Worm (Caenorhabditis elegans): ENCODE measurements around the gene srd-42.

Gene srd-42

DNA sequence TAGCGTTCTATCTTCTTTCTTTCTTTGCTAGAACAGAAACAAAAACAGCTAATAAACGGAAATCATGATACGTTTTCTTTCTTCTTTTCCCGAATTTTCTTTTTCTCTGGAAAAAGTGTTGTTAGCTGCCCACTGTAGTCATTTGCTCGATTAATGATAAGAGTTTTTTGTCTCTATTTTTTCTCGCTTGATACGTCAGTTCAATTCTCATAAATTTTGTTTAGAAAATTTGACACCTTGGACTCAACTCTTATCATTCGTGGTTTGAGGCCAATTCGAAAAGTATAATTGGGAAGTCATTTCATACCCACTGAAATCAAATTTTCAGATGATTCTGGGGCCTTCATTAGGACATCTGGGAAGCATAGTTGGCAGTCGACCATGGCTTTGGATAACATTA, 38.6 kb upstream of the srd-42 start:
- TF ChIP-seq fos-1 (tag; optimal IDR thresholded peaks at IDR 0.05): peak; percentile 27
- TF ChIP-seq ceh-16 (tag; optimal IDR thresholded peaks at IDR 0.05): no peak

DNA sequence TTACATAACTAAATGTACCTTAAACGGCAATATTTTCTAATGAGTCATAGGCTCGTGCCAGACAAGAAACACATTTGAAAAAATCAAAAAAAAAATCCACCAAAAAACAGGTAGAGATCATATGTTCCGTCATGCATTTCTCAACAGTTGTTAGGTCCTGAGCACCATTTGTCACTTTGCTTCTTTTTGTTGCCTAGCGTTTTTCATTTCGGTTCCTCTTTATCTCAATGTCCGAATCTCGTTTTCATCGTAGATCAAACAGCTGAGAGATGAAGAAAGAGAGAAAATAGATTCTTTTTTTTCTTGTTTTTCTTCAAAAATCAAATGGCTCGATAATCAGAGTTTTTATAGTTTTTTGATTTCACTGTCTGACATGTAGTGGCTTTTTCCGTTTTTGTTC, 37.7 kb upstream of the srd-42 start:
- no peak for TF ChIP-seq nhr-23 (tag; optimal IDR thresholded peaks at IDR 0.05)
- no peak for TF ChIP-seq sma-3 (GFP tag; optimal IDR thresholded peaks at IDR 0.05)
- TF ChIP-seq unc-39 (tag; optimal IDR thresholded peaks at IDR 0.05): no peak
- no peak for TF ChIP-seq nhr-77 (tag; optimal IDR thresholded peaks at IDR 0.05)
- peak; percentile 35 for TF ChIP-seq C34F6.9 (tag; optimal IDR thresholded peaks at IDR 0.05)
- TF ChIP-seq sma-9 (GFP tag; optimal IDR thresholded peaks at IDR 0.05): peak; percentile 77
- no peak for TF ChIP-seq sma-9 (tag; optimal IDR thresholded peaks at IDR 0.05)
- no peak for TF ChIP-seq nhr-11 (tag; optimal IDR thresholded peaks at IDR 0.05)
- no peak for TF ChIP-seq mdl-1 (tag; optimal IDR thresholded peaks at IDR 0.05)
- no peak for TF ChIP-seq nhr-10 (tag; optimal IDR thresholded peaks at IDR 0.05)
- TF ChIP-seq lin-39 (tag; optimal IDR thresholded peaks at IDR 0.05): no peak
- no peak for TF ChIP-seq ceh-16 (tag; optimal IDR thresholded peaks at IDR 0.05)
- no peak for TF ChIP-seq lin-13 (GFP tag; optimal IDR thresholded peaks at IDR 0.05)
- peak; percentile 69 for TF ChIP-seq nhr-129 (tag; optimal IDR thresholded peaks at IDR 0.05)
- TF ChIP-seq unc-62 (GFP tag; optimal IDR thresholded peaks at IDR 0.05): no peak
- TF ChIP-seq elt-3 (tag; optimal IDR thresholded peaks at IDR 0.05): no peak
- TF ChIP-seq sem-4 (tag; optimal IDR thresholded peaks at IDR 0.05): peak; percentile 29
- TF ChIP-seq nhr-237 (tag; optimal IDR thresholded peaks at IDR 0.05): no peak
- TF ChIP-seq F13H6.1 (tag; optimal IDR thresholded peaks at IDR 0.05): peak; percentile 73
- TF ChIP-seq aly-2 (tag; optimal IDR thresholded peaks at IDR 0.05): no peak
- peak in 1 of 2 experiments; percentile 45 for TF ChIP-seq lsy-2 (tag; optimal IDR thresholded peaks at IDR 0.05)
- no peak for TF ChIP-seq peb-1 (tag; optimal IDR thresholded peaks at IDR 0.05)

DNA sequence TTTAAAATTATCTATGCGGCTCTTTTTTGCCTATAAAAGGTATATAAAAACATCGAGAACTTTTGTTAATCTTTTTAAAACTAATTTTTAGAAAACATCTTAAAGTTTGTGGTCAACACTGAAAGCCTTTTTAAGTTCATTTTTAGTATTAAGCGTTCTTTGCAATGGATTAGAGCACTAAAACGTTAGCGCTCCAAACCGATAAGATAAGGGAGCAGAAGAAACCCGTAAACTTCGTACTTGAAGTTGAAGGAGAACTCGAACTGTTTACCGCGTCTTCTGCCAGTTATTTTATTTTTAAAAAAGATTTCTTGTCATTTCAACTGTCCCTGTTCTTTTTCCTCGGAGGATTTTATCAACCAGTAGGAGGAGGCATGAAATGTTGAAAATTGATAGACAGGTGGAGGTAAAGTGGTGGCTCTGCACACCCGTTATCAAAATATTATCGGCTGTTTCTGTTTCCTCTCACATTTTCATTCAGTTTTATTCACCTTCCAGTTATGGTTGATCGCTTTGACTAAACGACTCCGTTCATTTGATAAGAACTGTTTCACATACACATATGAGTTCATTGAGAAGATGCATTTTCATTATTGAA, 35.9 kb upstream of the srd-42 start:
- no peak for TF ChIP-seq ZK546.5 (tag; optimal IDR thresholded peaks at IDR 0.05)
- TF ChIP-seq dmd-4 (tag; optimal IDR thresholded peaks at IDR 0.05): no peak
- TF ChIP-seq nhr-11 (tag; optimal IDR thresholded peaks at IDR 0.05): no peak
- no peak for TF ChIP-seq skn-1 (tag; optimal IDR thresholded peaks at IDR 0.05)
- no peak for TF ChIP-seq ama-1 (optimal IDR thresholded peaks at IDR 0.05)
- no peak for TF ChIP-seq nhr-21 (tag; optimal IDR thresholded peaks at IDR 0.05)
- TF ChIP-seq fos-1 (tag; optimal IDR thresholded peaks at IDR 0.05): peak; percentile 28
- no peak for TF ChIP-seq C34F6.9 (tag; optimal IDR thresholded peaks at IDR 0.05)

DNA sequence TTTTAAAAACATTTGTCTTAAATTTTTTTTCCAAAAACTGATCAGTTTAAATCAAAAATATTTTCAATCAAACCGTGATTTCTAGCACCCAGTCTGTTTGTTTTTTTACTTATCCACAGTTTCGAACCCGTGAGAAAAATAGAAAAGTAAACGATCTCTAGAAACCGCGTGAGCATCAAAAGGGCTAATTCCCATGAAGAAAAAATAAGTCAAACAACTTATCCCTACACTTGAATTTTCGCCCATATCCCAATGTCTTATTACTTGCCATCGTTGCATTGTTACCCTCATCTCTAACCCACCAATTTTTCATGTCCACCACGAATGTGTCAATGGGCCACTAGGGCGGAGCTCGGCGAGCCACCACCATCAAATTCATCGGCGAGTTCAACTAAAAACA, 34.5 kb upstream of the srd-42 start, which contains the start of gene ptr-24:
TSS of gene ptr-24 (plus strand) at position 301 of the 400 bp plus-strand sequence.
- TF ChIP-seq ztf-4 (tag; optimal IDR thresholded peaks at IDR 0.05) (no peak), nhr-12 (tag; optimal IDR thresholded peaks at IDR 0.05) (no peak), skn-1 (tag; optimal IDR thresholded peaks at IDR 0.05) (no peak), unc-55 (GFP tag; optimal IDR thresholded peaks at IDR 0.05) (no peak)

DNA sequence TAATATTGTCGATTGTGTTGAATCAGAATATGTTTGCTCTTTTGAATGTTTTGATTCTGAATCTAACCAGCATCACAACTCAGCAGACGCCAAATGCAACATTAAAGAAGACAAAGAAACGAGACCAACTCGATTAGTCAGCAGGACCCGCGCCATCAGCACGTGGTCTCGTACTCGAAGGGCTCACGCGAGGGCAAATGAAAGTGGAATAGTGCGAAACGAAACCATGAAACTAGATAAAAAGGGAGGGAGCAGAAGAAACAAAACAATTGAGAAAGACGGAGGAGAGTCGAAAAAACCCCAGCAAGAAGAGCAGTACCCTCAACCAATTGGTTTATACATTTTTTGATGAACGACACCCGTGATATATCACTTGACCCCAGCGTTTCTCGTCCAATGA, 33.7 kb upstream of the srd-42 start:
- TF ChIP-seq nhr-129 (tag; optimal IDR thresholded peaks at IDR 0.05): peak; percentile 66
- no peak for TF ChIP-seq nhr-21 (tag; optimal IDR thresholded peaks at IDR 0.05)
- peak; percentile 15 for TF ChIP-seq C34F6.9 (tag; optimal IDR thresholded peaks at IDR 0.05)
- peak; percentile 18 for TF ChIP-seq sem-4 (tag; optimal IDR thresholded peaks at IDR 0.05)
- peak in 1 of 2 experiments; percentile 15 for TF ChIP-seq mdl-1 (tag; optimal IDR thresholded peaks at IDR 0.05)
- no peak for TF ChIP-seq peb-1 (tag; optimal IDR thresholded peaks at IDR 0.05)
- TF ChIP-seq mab-5 (tag; optimal IDR thresholded peaks at IDR 0.05): peak; percentile 32

DNA sequence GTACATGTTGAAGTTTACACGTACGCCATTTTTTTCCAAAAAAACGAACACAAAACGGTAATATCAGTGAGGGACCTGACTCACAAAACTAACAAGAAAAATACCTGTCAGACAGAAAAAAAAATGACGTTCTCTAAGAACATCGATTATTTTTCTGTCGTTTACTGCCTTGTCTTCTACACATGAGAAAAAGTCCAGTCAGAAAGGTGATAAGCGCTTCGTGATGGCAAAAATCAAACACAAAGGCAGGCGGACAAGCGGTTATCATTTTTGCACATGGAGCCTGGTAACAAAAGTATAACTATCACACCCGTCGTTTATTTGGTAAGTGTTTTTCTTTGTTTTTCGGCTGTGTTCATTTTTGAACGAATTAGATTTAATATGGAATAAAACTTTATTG, 30.6 kb upstream of the srd-42 start, which contains the start of gene F46G10.4:
TSS of gene F46G10.4 (plus strand) at position 212 of the 400 bp plus-strand sequence.
- TF ChIP-seq lin-39 (tag; optimal IDR thresholded peaks at IDR 0.05) (no peak), unc-62 (GFP tag; optimal IDR thresholded peaks at IDR 0.05) (no peak), sma-9 (GFP tag; optimal IDR thresholded peaks at IDR 0.05) (no peak), sma-9 (tag; optimal IDR thresholded peaks at IDR 0.05) (no peak), mbf-1 (tag; optimal IDR thresholded peaks at IDR 0.05) (no peak), crh-2 (tag; optimal IDR thresholded peaks at IDR 0.05) (peak; percentile 15), ama-1 (optimal IDR thresholded peaks at IDR 0.05) (no peak), fos-1 (tag; optimal IDR thresholded peaks at IDR 0.05) (peak; percentile 92), dmd-4 (tag; optimal IDR thresholded peaks at IDR 0.05) (no peak), nhr-129 (tag; optimal IDR thresholded peaks at IDR 0.05) (no peak), C34F6.9 (tag; optimal IDR thresholded peaks at IDR 0.05) (no peak), nhr-237 (tag; optimal IDR thresholded peaks at IDR 0.05) (no peak), snpc-4 (tag; optimal IDR thresholded peaks at IDR 0.05) (no peak), nhr-6 (tag; optimal IDR thresholded peaks at IDR 0.05) (no peak), nhr-77 (tag; optimal IDR thresholded peaks at IDR 0.05) (no peak), lin-11 (tag; optimal IDR thresholded peaks at IDR 0.05) (no peak), alr-1 (tag; optimal IDR thresholded peaks at IDR 0.05) (no peak)

Measured in whole organism, L2 larva.